Worm (Caenorhabditis elegans) whole organism, L4/young adult: ENCODE measurements around the gene rml-4.

Source experiments
- W03F9.2 ChIP-seq: fragments of 150-350 bp; optimal IDR thresholded peaks from 2 replicates; lab custom pipeline; 2014; ENCODE audit warnings: missing biosample characterization, missing genetic modification characterization
- him-1 ChIP-seq: sonication (generic microtip); optimal IDR thresholded peaks from 2 replicates; lab custom pipeline; 2016; ENCODE audit warnings: missing genotype, missing genetic modification reagents, missing genetic modification characterization, missing compliant biosample characterization

- no peak for TF ChIP-seq him-1
- no peak for TF ChIP-seq W03F9.2 (tag; lab: Kevin White, UChicago)
These were observed 3.1 kb upstream of the rml-4 start for ce11 chrII:4291799-4292198.
